Fruit fly (Drosophila melanogaster) whole organism: ENCODE results near the gene CG11378.

Source experiments
- CG8478 ChIP-seq: fragments of >200 bp; optimal IDR thresholded peaks from 2 replicates; lab custom pipeline; 2018; ENCODE audit warnings: inconsistent platforms
- Dll ChIP-seq: fragments of >200 bp; optimal IDR thresholded peaks from 2 replicates; lab custom pipeline; 2017
- pan ChIP-seq: fragments of >200 bp; optimal IDR thresholded peaks from 2 replicates; lab custom pipeline; 2017
- usp ChIP-seq: fragments of >200 bp; optimal IDR thresholded peaks from 2 replicates; lab custom pipeline; 2017; ENCODE audit warnings: missing biosample characterization, missing genetic modification characterization, mixed read lengths

DNA sequence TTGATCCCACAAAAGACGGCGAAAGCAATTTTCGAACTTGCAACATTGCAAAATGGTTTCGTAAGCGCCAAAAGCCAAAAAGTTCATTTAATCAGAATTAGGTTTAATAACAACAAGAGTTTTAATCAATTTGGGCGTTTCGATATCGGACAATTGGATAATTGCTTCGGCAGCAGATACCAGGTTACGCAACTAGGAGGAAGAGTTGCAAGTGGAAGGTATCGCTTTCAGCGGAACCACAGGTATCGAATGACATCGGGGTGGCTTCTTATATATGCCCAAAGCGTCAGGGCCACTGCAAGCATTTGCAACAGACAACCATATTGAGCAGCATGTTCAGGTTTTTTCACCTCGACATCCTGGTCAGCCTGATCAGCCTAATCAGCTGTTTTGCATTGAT lies 35.8 kb downstream of the CG11378 start, which contains the start of gene CG14624:
- TF ChIP-seq CG8478 (lab: Kevin White, UChicago) (no peak), Dll (lab: Kevin White, UChicago) (no peak), pan (lab: Kevin White, UChicago) (no peak), usp (GFP tag; lab: Kevin White, UChicago) (no peak)
